Worm (Caenorhabditis elegans): ENCODE measurements around the gene his-35.

ce11 chrV:9563585-9563984 is 18.5 kb upstream of the his-35 start:
- no peak for TF ChIP-seq lin-1 (GFP tag; IDR thresholded peaks at IDR 0.05)
- no peak for TF ChIP-seq mes-2 (tag; optimal IDR thresholded peaks at IDR 0.05; ENCODE audit: poor library complexity, severe bottlenecking)
- no peak for TF ChIP-seq dpl-1 (GFP tag; optimal IDR thresholded peaks at IDR 0.05)
- TF ChIP-seq ZK546.5 (tag; optimal IDR thresholded peaks at IDR 0.05): no peak
- TF ChIP-seq nhr-237 (tag; optimal IDR thresholded peaks at IDR 0.05): no peak
- TF ChIP-seq unc-62 (GFP tag; optimal IDR thresholded peaks at IDR 0.05 in 1 of 2): peak in 1 of 2 experiments; percentile 82
- no peak for TF ChIP-seq unc-62 (tag; optimal IDR thresholded peaks at IDR 0.05)
- TF ChIP-seq skn-1 (tag; optimal IDR thresholded peaks at IDR 0.05): no peak
- TF ChIP-seq lir-3 (tag; optimal IDR thresholded peaks at IDR 0.05): no peak
- no peak for TF ChIP-seq pqm-1 (tag; optimal IDR thresholded peaks at IDR 0.05)
- TF ChIP-seq egl-27 (tag; optimal IDR thresholded peaks at IDR 0.05): no peak
- no peak for TF ChIP-seq lin-13 (GFP tag; optimal IDR thresholded peaks at IDR 0.05)

Measured in whole organism, L4 larva.